Worm (Caenorhabditis elegans) whole organism, young adult: ENCODE measurements around the gene B0303.16.

ENCODE experiments used
- B0019.2 ChIP-seq: fragments of 200-800 bp; sonication (Bioruptor generic); conservative IDR thresholded peaks from 2 replicates; pipeline ENCODE4 v1.3.6; 2022; ENCODE audit warnings: missing genetic modification reagents, missing genetic modification characterization, missing compliant biosample characterization
- B0261.1 ChIP-seq: sonication (generic microtip); optimal IDR thresholded peaks from 2 replicates; lab custom pipeline; 2016; ENCODE audit warnings: mild to moderate bottlenecking, missing genetic modification characterization, moderate library complexity, missing compliant biosample characterization
- C06A6.2 ChIP-seq: fragments of 200-800 bp; sonication (Bioruptor generic); conservative IDR thresholded peaks from 2 replicates; pipeline ENCODE4 v1.3.6; 2022; ENCODE audit warnings: missing genetic modification characterization, missing compliant biosample characterization
- F52B5.7 ChIP-seq: sonication (generic microtip); optimal IDR thresholded peaks from 2 replicates; lab custom pipeline; 2016; ENCODE audit warnings: mild to moderate bottlenecking, missing genetic modification characterization, missing compliant biosample characterization
- F55B11.4 ChIP-seq: sonication (generic microtip); optimal IDR thresholded peaks from 2 replicates; lab custom pipeline; 2016; ENCODE audit warnings: missing compliant biosample characterization, missing genetic modification characterization, borderline replicate concordance; ENCODE audit not compliant: insufficient read depth
- T07F8.4 ChIP-seq: sonication (generic microtip); optimal IDR thresholded peaks from 2 replicates; lab custom pipeline; 2016; ENCODE audit warnings: mild to moderate bottlenecking, missing genetic modification characterization, moderate library complexity, missing compliant biosample characterization
- Y79H2A.3 ChIP-seq: fragments of 200-800 bp; sonication (Bioruptor generic); conservative IDR thresholded peaks from 2 replicates; pipeline ENCODE4 v1.3.6; 2022; ENCODE audit warnings: missing genetic modification reagents, missing genetic modification characterization, missing compliant biosample characterization
- ama-1 ChIP-seq, 3 experiments: fragments of 150-350 bp in 1 of 3; sonication (generic microtip) in 2 of 3; optimal IDR thresholded peaks; 2 replicates each; lab custom pipeline; 2014 to 2018; ENCODE audit warnings: missing biosample characterization in 2 of 3, missing genetic modification characterization in 2 of 3, missing genetic modification reagents in 2 of 3
- aptf-2 ChIP-seq: fragments of 200-800 bp; sonication (Bioruptor generic); conservative IDR thresholded peaks from 2 replicates; pipeline ENCODE4 v1.3.6; 2022; ENCODE audit warnings: missing genetic modification reagents, missing genetic modification characterization, missing compliant biosample characterization
- attf-5 ChIP-seq: fragments of 200-800 bp; sonication (Bioruptor generic); optimal IDR thresholded peaks from 2 replicates; lab custom pipeline; 2018; ENCODE audit warnings: mild to moderate bottlenecking, missing genetic modification characterization, missing compliant biosample characterization
- attf-6 ChIP-seq: fragments of 200-800 bp; sonication (Bioruptor generic); IDR thresholded peaks from 2 replicates; pipeline ENCODE4 v1.3.6; 2022; ENCODE audit warnings: missing genetic modification reagents, missing genetic modification characterization, missing compliant biosample characterization
- ccch-3 ChIP-seq: fragments of 200-800 bp; sonication (Bioruptor generic); optimal IDR thresholded peaks from 2 replicates; lab custom pipeline; 2018; ENCODE audit warnings: mild to moderate bottlenecking, missing genetic modification characterization, missing compliant biosample characterization
- ceh-79 ChIP-seq: sonication (generic microtip); optimal IDR thresholded peaks from 2 replicates; lab custom pipeline; 2017; ENCODE audit warnings: mild to moderate bottlenecking, missing genetic modification characterization, missing compliant biosample characterization
- ceh-91 ChIP-seq: fragments of 200-800 bp; sonication (Bioruptor generic); IDR thresholded peaks from 2 replicates; pipeline ENCODE4 v1.3.6; 2022; ENCODE audit warnings: missing genetic modification reagents, missing genetic modification characterization, missing compliant biosample characterization
- dox-1 ChIP-seq: fragments of 200-800 bp; sonication (Bioruptor generic); IDR thresholded peaks from 2 replicates; pipeline ENCODE4 v1.3.6; 2022; ENCODE audit warnings: missing genetic modification reagents, missing genetic modification characterization, missing compliant biosample characterization
- gei-17 ChIP-seq: fragments of 200-800 bp; sonication (Bioruptor generic); optimal IDR thresholded peaks from 2 replicates; lab custom pipeline; 2018; ENCODE audit warnings: mild to moderate bottlenecking, missing genetic modification characterization, missing compliant biosample characterization
- hlh-12 ChIP-seq: sonication (generic microtip); optimal IDR thresholded peaks from 2 replicates; lab custom pipeline; 2016; ENCODE audit warnings: missing genetic modification characterization, missing compliant biosample characterization
- hmg-1.2 ChIP-seq: fragments of 200-800 bp; sonication (Bioruptor generic); IDR thresholded peaks from 2 replicates; pipeline ENCODE4 v1.3.6; 2022; ENCODE audit warnings: missing genetic modification reagents, missing genetic modification characterization, missing compliant biosample characterization
- let-526 ChIP-seq: fragments of 200-800 bp; sonication (Bioruptor generic); IDR thresholded peaks from 2 replicates; pipeline ENCODE4 v1.3.6; 2022; ENCODE audit warnings: missing genetic modification reagents, missing genetic modification characterization, missing compliant biosample characterization
- madf-10 ChIP-seq: sonication (generic microtip); optimal IDR thresholded peaks from 2 replicates; lab custom pipeline; 2016; ENCODE audit warnings: mild to moderate bottlenecking, missing genetic modification characterization, missing compliant biosample characterization
- madf-3 ChIP-seq: fragments of 200-800 bp; sonication (Bioruptor generic); IDR thresholded peaks from 2 replicates; pipeline ENCODE4 v1.3.6; 2022; ENCODE audit warnings: missing genetic modification reagents, missing genetic modification characterization, missing compliant biosample characterization
- mes-4 ChIP-seq: sonication (generic microtip); optimal IDR thresholded peaks from 2 replicates; lab custom pipeline; 2016; ENCODE audit warnings: missing genotype, missing genetic modification characterization, missing compliant biosample characterization
- nhr-80 ChIP-seq: sonication (generic microtip); optimal IDR thresholded peaks from 2 replicates; lab custom pipeline; 2016; ENCODE audit warnings: missing genetic modification characterization, missing compliant biosample characterization
- nhr-90 ChIP-seq: sonication (generic microtip); optimal IDR thresholded peaks from 2 replicates; lab custom pipeline; 2016; ENCODE audit warnings: missing genotype, mild to moderate bottlenecking, missing genetic modification characterization, missing compliant biosample characterization
- pbrm-1 ChIP-seq: fragments of 200-800 bp; sonication (Bioruptor generic); IDR thresholded peaks from 2 replicates; pipeline ENCODE4 v1.3.6; 2022; ENCODE audit warnings: missing genetic modification reagents, missing genetic modification characterization, missing compliant biosample characterization
- repo-1 ChIP-seq: sonication (generic microtip); optimal IDR thresholded peaks from 2 replicates; lab custom pipeline; 2017; ENCODE audit warnings: mild to moderate bottlenecking, missing genetic modification characterization, missing compliant biosample characterization
- sea-2 ChIP-seq: fragments of 200-800 bp; sonication (Bioruptor generic); IDR thresholded peaks from 2 replicates; pipeline ENCODE4 v1.3.6; 2022; ENCODE audit warnings: missing genetic modification characterization, missing compliant biosample characterization
- snpc-1.1 ChIP-seq: sonication (generic microtip); optimal IDR thresholded peaks from 2 replicates; lab custom pipeline; 2017; ENCODE audit warnings: missing genetic modification characterization, mild to moderate bottlenecking, missing compliant biosample characterization, antibody characterized with exemption, moderate library complexity, missing genotype, missing genetic modification reagents; ENCODE audit not compliant: insufficient read depth
- snpc-3.4 ChIP-seq: sonication (generic microtip); optimal IDR thresholded peaks from 2 replicates; lab custom pipeline; 2017; ENCODE audit warnings: missing genetic modification characterization, mild to moderate bottlenecking, missing compliant biosample characterization, antibody characterized with exemption, moderate library complexity, missing genotype, missing genetic modification reagents
- somi-1 ChIP-seq: fragments of 200-800 bp; sonication (Bioruptor generic); optimal IDR thresholded peaks from 2 replicates; lab custom pipeline; 2018; ENCODE audit warnings: mild to moderate bottlenecking, missing genetic modification characterization, missing compliant biosample characterization
- tbp1 ChIP-seq: fragments of 200-800 bp; sonication (Bioruptor generic); optimal IDR thresholded peaks from 2 replicates; lab custom pipeline; 2018; ENCODE audit warnings: mild to moderate bottlenecking, missing genetic modification characterization, missing compliant biosample characterization
- unc-130 ChIP-seq: sonication (generic microtip); optimal IDR thresholded peaks from 2 replicates; lab custom pipeline; 2016; ENCODE audit warnings: missing genetic modification reagents, missing genetic modification characterization, missing compliant biosample characterization
- zim-3 ChIP-seq: sonication (generic microtip); optimal IDR thresholded peaks from 2 replicates; lab custom pipeline; 2017; ENCODE audit warnings: mild to moderate bottlenecking, missing genetic modification characterization, moderate library complexity, missing compliant biosample characterization

B0303.16 gene

ce11 chrIII:8658367-8658761, 46.5 kb upstream of the B0303.16 start (continued):
- peak; percentile 9 for TF ChIP-seq ama-1 (optimal IDR thresholded peaks at IDR 0.05; lab: Kevin White, UChicago)
- TF ChIP-seq ama-1 (GFP tag; optimal IDR thresholded peaks at IDR 0.05; lab: Kevin White, UChicago) = no peak
- peak; percentile 45 for TF ChIP-seq madf-10 (tag; lab: Kevin White, UChicago)
- peak; percentile 68 for TF ChIP-seq tbp1 (GFP tag; lab: Kevin White, UChicago)
- TF ChIP-seq ceh-79 = no peak
- TF ChIP-seq attf-6 (GFP tag; lab: Robert Waterston, UW) = no peak
- TF ChIP-seq B0019.2 (GFP tag; lab: Robert Waterston, UW) = no peak
- TF ChIP-seq aptf-2 = no peak
- no peak for TF ChIP-seq snpc-1.1
- peak; percentile 94 for TF ChIP-seq somi-1 (GFP tag; lab: Kevin White, UChicago)
- peak; percentile 38 for TF ChIP-seq nhr-90 (tag; lab: Kevin White, UChicago)
- no peak for TF ChIP-seq F55B11.4 (tag; lab: Kevin White, UChicago)

DNA sequence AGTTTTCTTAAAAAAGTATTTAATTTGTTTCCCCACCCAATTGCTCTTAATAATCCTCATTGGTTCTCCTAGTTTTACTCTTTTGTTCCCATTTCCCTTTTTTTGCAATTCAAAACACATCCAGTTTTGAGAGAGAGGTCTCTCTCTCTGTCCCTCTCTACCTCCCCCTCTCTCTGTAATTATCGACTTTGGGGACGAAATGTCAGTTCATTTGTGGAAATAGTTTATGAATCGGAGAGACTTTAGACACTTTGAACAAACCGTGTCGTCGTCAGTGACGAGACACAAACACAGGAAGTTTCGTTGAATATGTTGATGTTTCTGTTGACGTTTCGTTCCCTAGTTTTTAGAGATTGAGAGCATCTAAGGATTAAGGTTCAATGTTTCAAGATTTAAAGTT, 41.7 kb upstream of the B0303.16 start:
- no peak for TF ChIP-seq ccch-3 (GFP tag; lab: Kevin White, UChicago)
- no peak for TF ChIP-seq madf-3 (GFP tag; lab: Robert Waterston, UW)
- no peak for TF ChIP-seq mes-4 (tag; lab: Kevin White, UChicago)

DNA sequence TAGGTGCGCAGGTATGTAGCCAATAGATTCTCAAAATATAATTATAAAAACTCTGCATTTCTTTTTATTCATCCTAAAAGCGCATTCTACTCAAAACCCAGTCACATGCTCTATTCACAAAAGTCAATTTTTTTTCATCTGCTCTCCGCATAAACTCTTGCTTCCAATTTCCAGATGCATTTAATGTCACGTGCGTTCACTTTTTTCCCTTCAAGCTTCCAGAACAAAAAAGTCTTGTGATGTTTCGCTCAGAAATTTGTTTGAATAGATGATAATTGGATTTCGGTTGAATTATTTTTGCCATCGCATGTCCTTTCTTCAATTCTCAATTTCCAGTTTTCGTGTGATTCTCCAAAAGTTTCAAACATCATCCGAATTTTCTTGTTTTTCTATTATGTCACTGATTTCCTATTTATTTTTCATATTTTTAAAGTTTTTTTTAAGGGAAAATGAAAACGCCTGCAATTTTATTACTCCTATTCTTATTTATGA, 39.9 kb upstream of the B0303.16 start, which contains the start of gene F22B7.1:
TSS of gene F22B7.1 (plus strand) at position 442 of the 492 bp plus-strand sequence.
- TF ChIP-seq hlh-12 = no peak
- TF ChIP-seq unc-130 = no peak
- TF ChIP-seq B0261.1 (tag; lab: Kevin White, UChicago) = no peak
- TF ChIP-seq snpc-3.4 (tag; lab: Kevin White, UChicago) = no peak
- TF ChIP-seq nhr-80 (tag; lab: Kevin White, UChicago) = no peak
- TF ChIP-seq sea-2 (GFP tag; lab: Robert Waterston, UW) = no peak
- no peak for TF ChIP-seq gei-17 (GFP tag; lab: Kevin White, UChicago)
- TF ChIP-seq Y79H2A.3 = no peak
- no peak for TF ChIP-seq hmg-1.2 (GFP tag; lab: Robert Waterston, UW)
- TF ChIP-seq attf-5 (GFP tag; lab: Kevin White, UChicago) = no peak
- no peak for TF ChIP-seq ceh-91 (GFP tag; lab: Robert Waterston, UW)
- TF ChIP-seq ceh-79 = no peak
- TF ChIP-seq dox-1 = no peak
- TF ChIP-seq C06A6.2 (GFP tag; lab: Robert Waterston, UW) = no peak
- no peak for TF ChIP-seq let-526
- no peak for TF ChIP-seq T07F8.4 (tag; lab: Kevin White, UChicago)
- no peak for TF ChIP-seq repo-1
- TF ChIP-seq pbrm-1 (GFP tag; lab: Robert Waterston, UW) = no peak

DNA sequence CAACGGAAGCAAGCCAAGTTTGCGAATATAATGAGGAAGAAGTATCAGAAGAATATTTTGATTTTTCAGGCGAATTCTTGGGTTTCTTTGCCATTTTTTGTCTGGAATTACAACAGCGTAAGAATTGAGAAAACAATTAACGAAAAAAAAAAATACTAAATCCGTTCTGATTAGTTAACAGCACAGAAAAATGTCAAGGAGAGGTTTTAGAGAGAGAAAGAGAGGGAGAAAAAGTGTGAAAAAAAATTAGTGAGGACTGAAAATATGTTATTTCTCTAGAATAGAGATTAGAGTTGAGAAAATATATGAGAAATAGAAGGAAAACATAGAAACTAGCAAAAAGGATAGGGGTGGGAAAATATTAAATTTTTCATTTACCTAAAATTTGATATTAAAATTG, 37.5 kb upstream of the B0303.16 start, which contains the start of gene dpy-19:
TSS of gene dpy-19 (minus strand) at position 101 of the 400 bp plus-strand sequence.
- no peak for TF ChIP-seq B0261.1 (tag; lab: Kevin White, UChicago)
- TF ChIP-seq F52B5.7 (tag; lab: Kevin White, UChicago) = no peak
- no peak for TF ChIP-seq zim-3 (tag; lab: Kevin White, UChicago)
- no peak for TF ChIP-seq C06A6.2 (GFP tag; lab: Robert Waterston, UW)
